Fruit fly (Drosophila melanogaster) whole organism, pupa: ENCODE measurements around the gene Mob3.

Experiments used
- CG10348 ChIP-seq: fragments of 200-800 bp; sonication (Bioruptor generic); IDR thresholded peaks from 2 replicates; pipeline ENCODE4 v1.3.6; 2022; ENCODE audit warnings: missing biosample characterization, missing genetic modification characterization
- CG13204 ChIP-seq: fragments of 200-800 bp; sonication (Bioruptor generic); optimal IDR thresholded peaks from 2 replicates; lab custom pipeline; 2018; ENCODE audit warnings: missing biosample characterization, mild to moderate bottlenecking, missing genetic modification characterization, moderate library complexity
- CG14655 ChIP-seq: fragments of 200-800 bp; sonication (Bioruptor generic); optimal IDR thresholded peaks from 3 replicates; lab custom pipeline; 2017; ENCODE audit warnings: mild to moderate bottlenecking, missing biosample characterization, missing genetic modification reagents, missing genetic modification characterization
- CG17806 ChIP-seq: fragments of 200-800 bp; sonication (Bioruptor generic); optimal IDR thresholded peaks from 2 replicates; lab custom pipeline; 2018; ENCODE audit warnings: missing biosample characterization, mild to moderate bottlenecking, missing genetic modification characterization, moderate library complexity
- CG34367 ChIP-seq: fragments of 200-800 bp; sonication (Bioruptor generic); optimal IDR thresholded peaks from 2 replicates; lab custom pipeline; 2018; ENCODE audit warnings: missing biosample characterization, mild to moderate bottlenecking, missing genetic modification characterization
- CG8301 ChIP-seq: fragments of 200-800 bp; sonication (Bioruptor generic); optimal IDR thresholded peaks from 2 replicates; lab custom pipeline; 2018; ENCODE audit warnings: missing biosample characterization, mild to moderate bottlenecking, missing genetic modification characterization
- CG9948 ChIP-seq: fragments of 200-800 bp; sonication (Bioruptor generic); optimal IDR thresholded peaks from 2 replicates; lab custom pipeline; 2018; ENCODE audit warnings: missing biosample characterization, mild to moderate bottlenecking, missing genetic modification characterization, moderate library complexity
- D1 ChIP-seq: fragments of 200-800 bp; sonication (Bioruptor generic); optimal IDR thresholded peaks from 2 replicates; lab custom pipeline; 2018; ENCODE audit warnings: missing biosample characterization, mild to moderate bottlenecking, missing genetic modification characterization, moderate library complexity
- EcR ChIP-seq: fragments of 200-800 bp; sonication (Bioruptor generic); optimal IDR thresholded peaks from 3 replicates; lab custom pipeline; 2019; ENCODE audit warnings: missing biosample characterization, missing genetic modification characterization, mild to moderate bottlenecking, moderate library complexity, missing genetic modification reagents
- Pif1A ChIP-seq: fragments of 200-800 bp; sonication (Bioruptor generic); optimal IDR thresholded peaks from 3 replicates; lab custom pipeline; 2016; ENCODE audit warnings: missing biosample characterization, missing genetic modification characterization
- Pif1B ChIP-seq: fragments of 200-800 bp; sonication (Bioruptor generic); optimal IDR thresholded peaks from 3 replicates; lab custom pipeline; 2016; ENCODE audit warnings: missing biosample characterization, missing genetic modification characterization
- Snoo ChIP-seq: fragments of 200-800 bp; sonication (Bioruptor generic); optimal IDR thresholded peaks from 3 replicates; lab custom pipeline; 2017; ENCODE audit warnings: missing biosample characterization, mild to moderate bottlenecking, missing genetic modification characterization, inconsistent platforms
- gl ChIP-seq: fragments of 200-800 bp; sonication (Bioruptor generic); optimal IDR thresholded peaks from 2 replicates; lab custom pipeline; 2018; ENCODE audit warnings: missing biosample characterization, mild to moderate bottlenecking, missing genetic modification characterization

DNA sequence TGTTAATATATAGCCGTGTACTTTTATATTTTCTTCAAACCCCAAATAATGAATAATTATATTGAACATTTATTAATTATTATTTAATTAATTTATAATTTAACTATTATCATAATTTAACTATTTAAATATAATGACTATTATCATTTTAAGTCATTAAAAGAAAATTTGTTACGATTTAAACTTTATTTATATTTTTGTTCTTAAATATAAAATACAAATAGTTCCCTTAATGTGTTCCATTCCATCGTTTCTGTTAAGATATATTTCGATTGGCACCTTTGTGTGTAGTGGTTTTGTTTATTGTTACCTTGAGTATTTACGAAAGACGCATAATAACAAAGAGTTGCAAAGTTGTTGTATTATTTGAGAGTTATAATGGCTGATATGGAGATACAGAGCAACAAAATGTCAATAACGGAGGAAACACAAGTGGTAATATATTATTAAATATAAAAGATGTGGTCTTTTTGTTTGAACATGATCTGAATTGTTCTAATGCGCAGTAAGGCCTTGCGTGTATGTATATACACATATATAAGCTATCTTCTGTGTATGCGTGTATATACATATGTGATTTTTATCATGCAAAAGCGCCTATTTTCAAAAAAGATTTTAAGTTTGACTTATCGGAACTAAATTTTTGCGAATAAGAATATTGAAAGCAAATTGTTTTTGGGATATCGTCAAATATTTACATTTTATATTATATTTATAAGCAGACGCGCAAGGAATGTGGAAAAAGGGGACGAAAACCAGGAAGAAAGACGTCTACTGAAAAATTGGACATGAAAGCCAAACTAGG lies 1.1 kb upstream of the Mob3 start, which contains the start of gene REPTOR-BP:
- TF ChIP-seq D1 (tag; lab: Kevin White, UChicago) (no peak), Pif1A (GFP tag; lab: Kevin White, UChicago) (no peak), CG17806 (no peak), CG9948 (tag; lab: Kevin White, UChicago) (no peak), Pif1B (GFP tag; lab: Kevin White, UChicago) (no peak), CG8301 (tag; lab: Kevin White, UChicago) (no peak), CG14655 (no peak), Snoo (peak; percentile 8), CG10348 (GFP tag; lab: Robert Waterston, UW) (no peak), gl (tag; lab: Kevin White, UChicago) (no peak), CG13204 (no peak), EcR (GFP tag; lab: Kevin White, UChicago) (no peak), CG34367 (tag; lab: Kevin White, UChicago) (no peak)
